Fruit fly (Drosophila melanogaster) whole organism, wandering third instar larva: ENCODE measurements around the gene Sgs3.

ENCODE experiments used
- Abd-B ChIP-seq: fragments of >200 bp; optimal IDR thresholded peaks from 2 replicates; lab custom pipeline; 2017; ENCODE audit warnings: missing biosample characterization, missing genetic modification characterization
- CG9705 ChIP-seq: fragments of 200-800 bp; sonication (Bioruptor generic); optimal IDR thresholded peaks from 2 replicates; lab custom pipeline; 2018; ENCODE audit warnings: missing biosample characterization, mild to moderate bottlenecking, missing genetic modification characterization
- CrebA ChIP-seq: fragments of 200-800 bp; sonication (Bioruptor generic); optimal IDR thresholded peaks from 2 replicates; lab custom pipeline; 2016; ENCODE audit warnings: missing biosample characterization, mild to moderate bottlenecking, missing genetic modification characterization, borderline replicate concordance
- Dfd ChIP-seq: fragments of >200 bp; optimal IDR thresholded peaks from 2 replicates; lab custom pipeline; 2017; ENCODE audit warnings: missing biosample characterization, missing genetic modification characterization
- Dif ChIP-seq: fragments of 200-275, 200-300 bp; sonication (Bioruptor generic); optimal IDR thresholded peaks from 2 replicates; lab custom pipeline; 2018; ENCODE audit warnings: missing biosample characterization, missing genetic modification characterization; ENCODE audit not compliant: partially characterized antibody
- GATAd ChIP-seq: sonication (Bioruptor generic); optimal IDR thresholded peaks from 2 replicates; lab custom pipeline; 2016; ENCODE audit warnings: missing biosample characterization, missing genetic modification characterization
- HLH106 ChIP-seq: fragments of 200-800 bp; optimal IDR thresholded peaks from 3 replicates; lab custom pipeline; 2019; ENCODE audit warnings: missing biosample characterization, mild to moderate bottlenecking, missing genetic modification characterization, moderate library complexity
- Hnf4 ChIP-seq: fragments of 200-800 bp; sonication (Bioruptor generic); optimal IDR thresholded peaks from 2 replicates; lab custom pipeline; 2016; ENCODE audit warnings: missing biosample characterization, mild to moderate bottlenecking, missing genetic modification characterization
- Hr78 ChIP-seq: fragments of >200 bp; optimal IDR thresholded peaks from 2 replicates; lab custom pipeline; 2017; ENCODE audit warnings: missing biosample characterization, missing genetic modification characterization
- Hr83 ChIP-seq: fragments of 200-300 bp; sonication (Bioruptor generic); optimal IDR thresholded peaks from 2 replicates; lab custom pipeline; 2016; ENCODE audit warnings: missing biosample characterization, mild to moderate bottlenecking, missing genetic modification characterization, moderate library complexity; ENCODE audit not compliant: poor library complexity, severe bottlenecking
- Jra ChIP-seq: sonication (Bioruptor generic); optimal IDR thresholded peaks from 2 replicates; lab custom pipeline; 2016; ENCODE audit warnings: missing biosample characterization, missing genetic modification characterization
- Mio ChIP-seq: sonication (Bioruptor generic); optimal IDR thresholded peaks from 2 replicates; lab custom pipeline; 2016; ENCODE audit warnings: missing biosample characterization, missing genetic modification characterization
- N ChIP-seq: fragments of >200 bp; optimal IDR thresholded peaks from 2 replicates; lab custom pipeline; 2018; ENCODE audit warnings: missing biosample characterization, missing external identifiers, missing genetic modification characterization
- OdsH ChIP-seq: fragments of 200-800 bp; sonication (Bioruptor generic); optimal IDR thresholded peaks from 2 replicates; lab custom pipeline; 2016; ENCODE audit warnings: missing biosample characterization, mild to moderate bottlenecking, missing genetic modification characterization
- Rel ChIP-seq, 2 experiments: fragments of 200-800 bp; sonication (Bioruptor generic) in 1 of 2; optimal IDR thresholded peaks; 2 replicates in 1 of 2; 3 replicates in 1 of 2; lab custom pipeline; 2016 to 2019; ENCODE audit warnings: mild to moderate bottlenecking in 2 of 2, missing biosample characterization in 2 of 2, missing genetic modification characterization in 2 of 2, moderate library complexity in 1 of 2
- Sp1 ChIP-seq: fragments of 200-800 bp; sonication (Bioruptor generic); optimal IDR thresholded peaks from 3 replicates; lab custom pipeline; 2019; ENCODE audit warnings: missing biosample characterization, mild to moderate bottlenecking, missing genetic modification characterization, moderate library complexity
- Vsx2 ChIP-seq: fragments of 200-300, 225-300 bp; sonication (Bioruptor generic); optimal IDR thresholded peaks from 2 replicates; lab custom pipeline; 2018; ENCODE audit warnings: missing biosample characterization, missing genetic modification characterization; ENCODE audit not compliant: partially characterized antibody
- br ChIP-seq: fragments of 200-800 bp; sonication (Bioruptor generic); optimal IDR thresholded peaks from 2 replicates; lab custom pipeline; 2016; ENCODE audit warnings: missing biosample characterization, missing genetic modification characterization
- dl ChIP-seq, 2 experiments: fragments of 175-275, 200-275 bp in 1 of 2; fragments of 200-275 bp in 1 of 2; sonication (Bioruptor generic); optimal IDR thresholded peaks; lab custom pipeline; 2018; ENCODE audit warnings: mild to moderate bottlenecking in 2 of 2, missing biosample characterization in 2 of 2, missing genetic modification characterization in 2 of 2, moderate library complexity in 2 of 2; ENCODE audit not compliant: partially characterized antibody in 2 of 2, insufficient read depth in 1 of 2
- dmrt93B ChIP-seq: fragments of 200-800 bp; sonication (Bioruptor generic); optimal IDR thresholded peaks from 2 replicates; lab custom pipeline; 2018; ENCODE audit warnings: missing biosample characterization, mild to moderate bottlenecking, missing genetic modification characterization
- dsf ChIP-seq: sonication (Bioruptor generic); optimal IDR thresholded peaks from 2 replicates; lab custom pipeline; 2016; ENCODE audit warnings: missing biosample characterization, missing genetic modification characterization, borderline replicate concordance
- foxo ChIP-seq, 2 experiments: fragments of 200-800 bp; sonication (Bioruptor generic); optimal IDR thresholded peaks; 2 replicates in 1 of 2; 3 replicates in 1 of 2; lab custom pipeline; 2016 to 2017; ENCODE audit warnings: missing biosample characterization in 2 of 2, missing genetic modification characterization in 2 of 2
- fru ChIP-seq: fragments of 200-800 bp; sonication (Bioruptor generic); optimal IDR thresholded peaks from 3 replicates; lab custom pipeline; 2016; ENCODE audit warnings: missing biosample characterization, mild to moderate bottlenecking, missing genetic modification characterization
- h ChIP-seq: fragments of 200-800 bp; sonication (Bioruptor generic); optimal IDR thresholded peaks from 3 replicates; lab custom pipeline; 2016; ENCODE audit warnings: missing biosample characterization, mild to moderate bottlenecking, missing genetic modification characterization
- jim ChIP-seq: fragments of 175-275, 200-325 bp; sonication (Bioruptor generic); optimal IDR thresholded peaks from 2 replicates; lab custom pipeline; 2016; ENCODE audit warnings: missing biosample characterization, mild to moderate bottlenecking, missing genetic modification characterization
- lola ChIP-seq: fragments of >200 bp; optimal IDR thresholded peaks from 2 replicates; lab custom pipeline; 2017; ENCODE audit warnings: missing biosample characterization, missing genetic modification characterization
- pan ChIP-seq: fragments of >200 bp; optimal IDR thresholded peaks from 2 replicates; lab custom pipeline; 2017
- psq ChIP-seq: fragments of 200-800 bp; sonication (Bioruptor generic); optimal IDR thresholded peaks from 3 replicates; lab custom pipeline; 2017; ENCODE audit warnings: missing biosample characterization, mild to moderate bottlenecking, missing genetic modification characterization, moderate library complexity
- sv ChIP-seq: fragments of 200-800 bp; sonication (Bioruptor generic); optimal IDR thresholded peaks from 3 replicates; lab custom pipeline; 2016; ENCODE audit warnings: missing biosample characterization, missing genetic modification characterization
- usp ChIP-seq: fragments of >200 bp; optimal IDR thresholded peaks from 2 replicates; lab custom pipeline; 2017; ENCODE audit warnings: missing biosample characterization, missing genetic modification characterization
- woc ChIP-seq: sonication (Bioruptor generic); optimal IDR thresholded peaks from 2 replicates; lab custom pipeline; 2016; ENCODE audit warnings: missing biosample characterization, mild to moderate bottlenecking, missing genetic modification characterization

Gene Sgs3

DNA sequence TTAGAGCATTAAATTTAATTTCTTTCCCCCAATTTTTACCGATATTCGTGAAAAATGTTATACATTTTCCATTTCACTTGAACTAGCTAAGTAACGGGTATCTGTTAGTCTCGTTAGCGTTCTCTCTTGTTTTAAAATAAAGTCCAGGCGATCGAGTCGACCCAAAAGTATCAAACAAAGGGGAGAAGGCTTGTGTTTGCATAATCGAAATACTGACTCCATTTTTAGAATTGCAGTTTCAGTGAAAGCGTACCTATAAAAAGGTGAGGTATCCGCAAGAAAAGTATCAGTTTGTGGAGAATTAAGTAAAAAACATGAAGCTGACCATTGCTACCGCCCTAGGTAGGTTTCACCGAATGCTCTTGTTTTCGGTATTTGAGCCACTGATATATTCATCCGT is at the start of gene Sgs3:
TSS of gene Sgs3 (plus strand) at position 301 of the 400 bp plus-strand sequence.
- TF ChIP-seq Dfd = no peak
- TF ChIP-seq h (GFP tag; lab: Kevin White, UChicago) = no peak
- TF ChIP-seq Abd-B (GFP tag; lab: Kevin White, UChicago) = no peak
- TF ChIP-seq woc (GFP tag; lab: Kevin White, UChicago) = no peak
- TF ChIP-seq Hr83 = no peak
- TF ChIP-seq jim (GFP tag; lab: Kevin White, UChicago) = no peak
- TF ChIP-seq N = no peak
- TF ChIP-seq Rel (GFP tag; optimal IDR thresholded peaks at IDR 0.05; lab: Kevin White, UChicago) = no peak
- no peak for TF ChIP-seq Rel (tag; optimal IDR thresholded peaks at IDR 0.05; lab: Kevin White, UChicago)
- TF ChIP-seq OdsH (GFP tag; lab: Kevin White, UChicago) = no peak
- TF ChIP-seq br (GFP tag; lab: Kevin White, UChicago) = no peak
- TF ChIP-seq, all 38 proteins: peak for 0

DNA sequence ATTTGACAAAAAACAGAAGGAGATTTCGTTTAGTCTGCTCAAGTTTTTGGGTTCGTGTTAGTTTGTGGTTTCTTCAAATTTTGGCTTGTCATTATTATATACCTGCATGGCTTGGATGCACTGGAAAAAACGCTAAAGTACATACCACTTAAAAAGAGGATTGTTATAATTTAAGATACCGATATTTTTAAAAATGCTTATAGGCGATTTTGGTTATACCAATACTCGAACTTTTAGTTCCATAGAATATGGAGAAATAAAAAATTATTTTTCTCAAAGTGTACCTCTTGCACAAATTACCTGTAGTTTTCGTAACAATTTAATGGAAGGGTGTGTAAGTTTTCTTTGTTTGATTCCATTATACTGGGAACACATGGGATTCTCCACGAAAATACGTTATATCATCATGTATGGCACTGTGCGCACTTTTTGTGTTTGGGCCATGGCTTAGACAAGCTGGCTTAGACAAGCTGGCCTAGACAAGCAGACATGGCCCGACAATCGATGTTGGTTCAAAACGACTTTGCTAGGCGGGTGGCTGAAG is 46.6 kb upstream of the Sgs3 start, which contains the start of gene Fum3:
TSS of gene Fum3 (minus strand) at position 494 of the 544 bp plus-strand sequence.
- TF ChIP-seq psq = no peak
- no peak for TF ChIP-seq woc (GFP tag; lab: Kevin White, UChicago)
- TF ChIP-seq GATAd (GFP tag; lab: Kevin White, UChicago) = no peak
- no peak for TF ChIP-seq Hr83
- no peak for TF ChIP-seq jim (GFP tag; lab: Kevin White, UChicago)
- no peak for TF ChIP-seq Vsx2
- no peak for TF ChIP-seq N
- no peak for TF ChIP-seq Mio
- TF ChIP-seq Hnf4 (GFP tag; lab: Kevin White, UChicago) = no peak
- TF ChIP-seq pan (lab: Kevin White, UChicago) = no peak
- TF ChIP-seq OdsH (GFP tag; lab: Kevin White, UChicago) = no peak
- TF ChIP-seq lola (GFP tag; lab: Kevin White, UChicago) = no peak
- TF ChIP-seq sv (GFP tag; lab: Kevin White, UChicago) = no peak
- TF ChIP-seq dsf (GFP tag; lab: Kevin White, UChicago) = no peak
- TF ChIP-seq h (GFP tag; lab: Kevin White, UChicago) = no peak
- TF ChIP-seq dmrt93B = no peak
- no peak for TF ChIP-seq dl (GFP tag; optimal IDR thresholded peaks at IDR 0.05; lab: Kevin White, UChicago; ENCODE audit: insufficient read depth in 1 of 2, partially characterized antibody in 2 of 2)
- no peak for TF ChIP-seq Abd-B (GFP tag; lab: Kevin White, UChicago)

DNA sequence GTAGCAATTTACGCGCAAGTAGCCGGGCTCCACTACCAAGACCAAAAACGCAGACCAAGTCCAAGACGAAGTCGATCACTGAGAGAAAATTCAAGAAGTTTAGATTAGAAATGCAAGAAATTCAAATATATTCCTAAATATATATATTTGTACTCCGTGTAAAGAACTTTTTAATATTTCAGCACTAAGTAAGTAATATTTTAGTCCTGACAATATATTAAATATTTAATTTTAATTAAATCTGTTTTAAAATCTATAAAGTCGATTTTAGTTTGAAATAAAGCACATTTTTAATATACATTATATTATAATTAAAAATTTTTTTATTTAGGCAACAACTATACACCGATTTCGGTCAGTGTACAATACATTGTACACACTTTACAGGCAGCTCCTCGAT is 45.0 kb upstream of the Sgs3 start:
- TF ChIP-seq OdsH (GFP tag; lab: Kevin White, UChicago) (peak; percentile 24), foxo (GFP tag; optimal IDR thresholded peaks at IDR 0.05; lab: Kevin White, UChicago) (peak in 1 of 2 experiments; percentile 43), dmrt93B (peak; percentile 25), CrebA (GFP tag; lab: Kevin White, UChicago) (no peak), psq (peak; percentile 46), fru (GFP tag; lab: Kevin White, UChicago) (peak; percentile 7), dsf (GFP tag; lab: Kevin White, UChicago) (no peak), HLH106 (tag; lab: Kevin White, UChicago) (peak; percentile 63), Sp1 (peak; percentile 55)

DNA sequence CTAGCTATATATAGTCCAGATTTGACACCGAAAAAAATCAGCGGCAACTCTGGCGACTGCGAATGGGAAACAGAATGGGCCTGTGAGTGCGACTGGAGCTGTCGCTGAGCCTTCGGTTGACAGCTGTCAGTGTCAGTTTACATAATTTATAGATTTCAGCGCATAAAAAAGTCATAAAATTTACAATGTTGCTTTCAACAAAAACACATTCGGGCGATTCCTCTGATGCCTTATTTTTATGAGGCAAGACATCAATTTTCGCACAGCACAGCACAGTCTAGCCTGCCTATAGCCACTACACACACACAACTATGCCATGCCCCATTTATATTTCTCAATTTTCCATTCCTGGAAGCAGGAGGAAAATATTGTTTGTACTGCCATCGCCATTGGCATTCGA is 39.6 kb upstream of the Sgs3 start:
- TF ChIP-seq Sp1 (no peak), Mio (no peak), pan (lab: Kevin White, UChicago) (no peak), usp (no peak)

DNA sequence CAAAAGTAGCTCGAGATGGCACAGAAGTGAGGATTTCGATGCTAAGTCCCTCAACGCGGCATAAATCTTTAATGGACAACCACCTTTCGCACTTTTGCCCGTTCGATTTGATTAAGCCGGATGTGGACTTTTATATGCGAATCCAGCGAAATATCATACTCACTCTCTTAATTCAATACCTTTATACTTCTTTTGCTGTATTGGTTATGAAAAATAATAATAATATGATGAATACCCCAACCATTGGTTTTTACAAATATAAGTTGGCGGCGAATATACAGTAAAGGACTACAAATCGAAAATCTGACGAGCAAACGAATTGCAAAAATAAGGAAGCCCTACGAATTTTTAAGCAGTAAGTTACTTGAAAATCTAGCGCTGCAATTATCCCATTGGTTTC is 39.0 kb upstream of the Sgs3 start, which contains the start of gene Vha16-3:
TSS of gene Vha16-3 (plus strand) at position 301 of the 400 bp plus-strand sequence.
- TF ChIP-seq dsf (GFP tag; lab: Kevin White, UChicago) = no peak
- TF ChIP-seq CG9705 = no peak
- TF ChIP-seq Mio = no peak
- TF ChIP-seq Rel (GFP tag; optimal IDR thresholded peaks at IDR 0.05; lab: Kevin White, UChicago) = no peak
- no peak for TF ChIP-seq Rel (tag; optimal IDR thresholded peaks at IDR 0.05; lab: Kevin White, UChicago)

DNA sequence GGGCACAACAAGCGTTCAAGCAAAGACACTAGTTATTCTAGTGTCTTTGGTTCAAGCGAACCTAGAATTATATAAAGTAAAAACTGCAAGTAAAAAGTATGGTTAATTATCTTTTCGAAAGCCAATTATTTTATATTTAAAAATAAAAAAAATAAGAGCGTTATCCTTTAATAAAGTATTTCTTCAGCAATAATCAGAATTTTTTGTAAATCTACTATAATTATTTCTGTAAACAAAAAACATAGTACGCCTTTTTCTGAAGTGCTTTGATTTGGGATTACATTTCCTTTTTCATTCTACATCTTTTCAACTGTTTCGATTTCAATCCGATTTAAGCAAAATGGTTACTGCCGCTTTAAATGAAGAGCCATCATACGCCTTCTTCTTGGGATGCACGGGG is 37.4 kb upstream of the Sgs3 start, which contains the start of gene Vha16-2:
TSS of gene Vha16-2 (plus strand) at position 301 of the 400 bp plus-strand sequence.
- TF ChIP-seq Sp1 = no peak
- TF ChIP-seq pan (lab: Kevin White, UChicago) = no peak
- no peak for TF ChIP-seq HLH106 (tag; lab: Kevin White, UChicago)
- TF ChIP-seq Jra (GFP tag; lab: Kevin White, UChicago) = no peak
- TF ChIP-seq psq = no peak
- TF ChIP-seq Hr78 (GFP tag; lab: Kevin White, UChicago) = no peak
- no peak for TF ChIP-seq sv (GFP tag; lab: Kevin White, UChicago)
- TF ChIP-seq CrebA (GFP tag; lab: Kevin White, UChicago) = no peak
- no peak for TF ChIP-seq Dif
- TF ChIP-seq, all 38 proteins: peak for 0
